Fruit fly (Drosophila melanogaster) whole organism, embryonic: ENCODE measurements around the gene Dhc62B.

Source experiments
- BEAF-32 ChIP-seq: fragments of 200-800 bp; sonication (Bioruptor generic); optimal IDR thresholded peaks from 3 replicates; lab custom pipeline; 2017; ENCODE audit warnings: missing biosample characterization, missing genetic modification characterization, mild to moderate bottlenecking, moderate library complexity, missing genetic modification reagents
- Bdp1 ChIP-seq: fragments of 200-800 bp; sonication (Bioruptor generic); optimal IDR thresholded peaks from 3 replicates; lab custom pipeline; 2016; ENCODE audit warnings: missing biosample characterization, missing genetic modification characterization
- CG10147 ChIP-seq: fragments of 200-800 bp; sonication (Bioruptor generic); optimal IDR thresholded peaks from 2 replicates; lab custom pipeline; 2019; ENCODE audit warnings: missing biosample characterization, mild to moderate bottlenecking, missing genetic modification characterization, moderate library complexity
- CG10543 ChIP-seq: fragments of 200-800 bp; sonication (Bioruptor generic); optimal IDR thresholded peaks from 3 replicates; lab custom pipeline; 2017; ENCODE audit warnings: missing biosample characterization, mild to moderate bottlenecking, missing genetic modification characterization, moderate library complexity
- CG12071 ChIP-seq: fragments of 200-800 bp; sonication (Bioruptor generic); optimal IDR thresholded peaks from 3 replicates; lab custom pipeline; 2018; ENCODE audit warnings: missing biosample characterization, mild to moderate bottlenecking, missing genetic modification characterization
- CG12219 ChIP-seq: fragments of 200-800 bp; sonication (Bioruptor generic); optimal IDR thresholded peaks from 3 replicates; lab custom pipeline; 2018; ENCODE audit warnings: missing biosample characterization, mild to moderate bottlenecking, missing genetic modification characterization
- CG14014 ChIP-seq: fragments of 200-800 bp; sonication (Bioruptor generic); IDR thresholded peaks from 2 replicates; pipeline ENCODE4 v1.3.6; 2022; ENCODE audit warnings: missing biosample characterization, missing genetic modification characterization
- CG1529 ChIP-seq: fragments of 200-800 bp; sonication (Bioruptor generic); optimal IDR thresholded peaks from 3 replicates; lab custom pipeline; 2018; ENCODE audit warnings: missing biosample characterization, missing genetic modification characterization
- CG15514 ChIP-seq: fragments of 200-800 bp; sonication (Bioruptor generic); optimal IDR thresholded peaks from 3 replicates; lab custom pipeline; 2017; ENCODE audit warnings: missing biosample characterization, missing genetic modification characterization, mild to moderate bottlenecking, moderate library complexity, missing genetic modification reagents
- CG18262 ChIP-seq: fragments of 200-800 bp; optimal IDR thresholded peaks from 3 replicates; lab custom pipeline; 2019; ENCODE audit warnings: missing biosample characterization, mild to moderate bottlenecking, missing genetic modification characterization, moderate library complexity
- CG18476 ChIP-seq: fragments of 200-800 bp; sonication (Bioruptor generic); optimal IDR thresholded peaks from 2 replicates; lab custom pipeline; 2016; ENCODE audit warnings: missing biosample characterization, mild to moderate bottlenecking, missing genetic modification characterization
- CG33557 ChIP-seq: fragments of 200-800 bp; sonication (Bioruptor generic); optimal IDR thresholded peaks from 2 replicates; lab custom pipeline; 2019; ENCODE audit warnings: missing biosample characterization, mild to moderate bottlenecking, missing genetic modification characterization, moderate library complexity
- CG4424 ChIP-seq: fragments of 200-800 bp; sonication (Bioruptor generic); optimal IDR thresholded peaks from 3 replicates; lab custom pipeline; 2016; ENCODE audit warnings: missing biosample characterization, missing genetic modification characterization
- CG4730 ChIP-seq: fragments of 200-800 bp; sonication (Bioruptor generic); IDR thresholded peaks from 2 replicates; pipeline ENCODE4 v1.3.6; 2022; ENCODE audit warnings: missing biosample characterization, missing genetic modification characterization
- CG5953 ChIP-seq: fragments of 200-800 bp; sonication (Bioruptor generic); IDR thresholded peaks from 2 replicates; pipeline ENCODE4 v1.3.6; 2022; ENCODE audit warnings: missing biosample characterization, missing genetic modification characterization
- CG6272 ChIP-seq: fragments of 200-800 bp; sonication (Bioruptor generic); IDR thresholded peaks from 2 replicates; pipeline ENCODE4 v1.3.6; 2022; ENCODE audit warnings: missing biosample characterization, missing genetic modification characterization
- CG6683 ChIP-seq: fragments of 200-800 bp; sonication (Bioruptor generic); optimal IDR thresholded peaks from 2 replicates; lab custom pipeline; 2017; ENCODE audit warnings: missing biosample characterization, mild to moderate bottlenecking, missing genetic modification characterization, missing genetic modification reagents
- CG6689 ChIP-seq: fragments of 200-800 bp; sonication (Bioruptor generic); IDR thresholded peaks from 2 replicates; pipeline ENCODE4 v1.3.6; 2022; ENCODE audit warnings: missing biosample characterization, missing genetic modification characterization
- CG7271 ChIP-seq: fragments of 200-800 bp; sonication (Bioruptor generic); optimal IDR thresholded peaks from 2 replicates; lab custom pipeline; 2018; ENCODE audit warnings: missing biosample characterization, mild to moderate bottlenecking, missing genetic modification characterization, moderate library complexity
- CG7357 ChIP-seq: fragments of 200-800 bp; sonication (Bioruptor generic); IDR thresholded peaks from 3 replicates; pipeline ENCODE4 v1.3.6; 2022; ENCODE audit warnings: missing biosample characterization, missing genetic modification characterization
- CG8290 ChIP-seq, 3 experiments: fragments of 200-800 bp; sonication (Bioruptor generic); optimal IDR thresholded peaks; 2 replicates each; lab custom pipeline; 2016 to 2019; ENCODE audit warnings: missing biosample characterization in 3 of 3, missing genetic modification characterization in 3 of 3, mild to moderate bottlenecking in 2 of 3, moderate library complexity in 1 of 3
- CG8388 ChIP-seq: fragments of 200-800 bp; sonication (Bioruptor generic); optimal IDR thresholded peaks from 2 replicates; lab custom pipeline; 2019; ENCODE audit warnings: missing biosample characterization, mild to moderate bottlenecking, missing genetic modification characterization, moderate library complexity
- CG9609 ChIP-seq: fragments of 200-800 bp; sonication (Bioruptor generic); optimal IDR thresholded peaks from 3 replicates; lab custom pipeline; 2016; ENCODE audit warnings: missing biosample characterization, missing genetic modification characterization
- Dbx ChIP-seq: fragments of 200-800 bp; sonication (Bioruptor generic); IDR thresholded peaks from 3 replicates; pipeline ENCODE4 v1.3.6; 2022; ENCODE audit warnings: missing biosample characterization, missing genetic modification characterization
- Ets65A ChIP-seq: fragments of 200-800 bp; sonication (Bioruptor generic); peaks from one replicate; lab custom pipeline; 2016; ENCODE audit warnings: missing biosample characterization, missing genetic modification characterization
- Fer2 ChIP-seq: fragments of 200-800 bp; sonication (Bioruptor generic); optimal IDR thresholded peaks from 2 replicates; lab custom pipeline; 2018; ENCODE audit warnings: missing biosample characterization, mild to moderate bottlenecking, missing genetic modification characterization, moderate library complexity
- Hr78 ChIP-seq, 2 experiments: fragments of 200-800 bp in 1 of 2; fragments of >200 bp in 1 of 2; sonication (Bioruptor generic) in 1 of 2; optimal IDR thresholded peaks; 2 replicates each; lab custom pipeline; 2017 to 2019; ENCODE audit warnings: missing biosample characterization in 2 of 2, missing genetic modification characterization in 2 of 2, mild to moderate bottlenecking in 1 of 2, moderate library complexity in 1 of 2
- Lhr ChIP-seq: fragments of 200-800 bp; sonication (Bioruptor generic); optimal IDR thresholded peaks from 3 replicates; lab custom pipeline; 2017; ENCODE audit warnings: mild to moderate bottlenecking, missing biosample characterization, missing genetic modification reagents, missing genetic modification characterization
- MBD-R2 ChIP-seq: fragments of 200-800 bp; sonication (Bioruptor generic); IDR thresholded peaks from 2 replicates; pipeline ENCODE4 v1.3.6; 2022; ENCODE audit warnings: missing biosample characterization, missing genetic modification characterization
- Nf-YB ChIP-seq: fragments of 200-800 bp; sonication (Bioruptor generic); optimal IDR thresholded peaks from 3 replicates; lab custom pipeline; 2019; ENCODE audit warnings: missing biosample characterization, mild to moderate bottlenecking, missing genetic modification characterization, moderate library complexity
- Ptx1 ChIP-seq: fragments of 200-800 bp; sonication (Bioruptor generic); IDR thresholded peaks from 2 replicates; pipeline ENCODE4 v1.3.6; 2022; ENCODE audit warnings: missing biosample characterization, missing genetic modification characterization
- Trl ChIP-seq, 3 experiments: fragments of >200 bp in 2 of 3; fragments of 200-800 bp in 1 of 3; sonication (Bioruptor generic) in 1 of 3; optimal IDR thresholded peaks; 2 replicates in 1 of 3; 3 replicates in 2 of 3; lab custom pipeline; 2016 to 2017; ENCODE audit warnings: missing biosample characterization in 1 of 3, missing genetic modification characterization in 1 of 3
- Xrp1 ChIP-seq: fragments of 200-800 bp; sonication (Bioruptor generic); IDR thresholded peaks from 2 replicates; pipeline ENCODE4 v1.3.6; 2022; ENCODE audit warnings: missing biosample characterization, missing genetic modification characterization
- bcd ChIP-seq: fragments of 200-800 bp; sonication (Bioruptor generic); optimal IDR thresholded peaks from 2 replicates; lab custom pipeline; 2017; ENCODE audit warnings: missing biosample characterization, mild to moderate bottlenecking, missing genetic modification characterization
- ci ChIP-seq: fragments of 200-800 bp; sonication (Bioruptor generic); IDR thresholded peaks from 3 replicates; pipeline ENCODE4 v1.3.6; 2022; ENCODE audit warnings: missing biosample characterization, missing genetic modification characterization
- dimm ChIP-seq: fragments of 200-800 bp; sonication (Bioruptor generic); IDR thresholded peaks from 2 replicates; pipeline ENCODE4 v1.3.6; 2022; ENCODE audit warnings: missing biosample characterization, missing genetic modification characterization
- ewg ChIP-seq: fragments of 200-800 bp; sonication (Bioruptor generic); optimal IDR thresholded peaks from 3 replicates; lab custom pipeline; 2017; ENCODE audit warnings: mild to moderate bottlenecking, missing biosample characterization, missing genetic modification reagents, missing genetic modification characterization
- gcm2 ChIP-seq: fragments of 200-800 bp; sonication (Bioruptor generic); optimal IDR thresholded peaks from 2 replicates; lab custom pipeline; 2016; ENCODE audit warnings: missing biosample characterization, missing genetic modification characterization
- h ChIP-seq: fragments of >200 bp; optimal IDR thresholded peaks from 2 replicates; lab custom pipeline; 2017
- hb ChIP-seq: fragments of 200-800 bp; sonication (Bioruptor generic); IDR thresholded peaks from 3 replicates; pipeline ENCODE4 v1.3.6; 2022; ENCODE audit warnings: missing biosample characterization, missing genetic modification characterization; ENCODE audit not compliant: partially characterized antibody
- mam ChIP-seq: fragments of 200-800 bp; sonication (Bioruptor generic); optimal IDR thresholded peaks from 3 replicates; lab custom pipeline; 2016; ENCODE audit warnings: missing biosample characterization, missing genetic modification characterization
- org-1 ChIP-seq: fragments of 200-800 bp; sonication (Bioruptor generic); optimal IDR thresholded peaks from 2 replicates; lab custom pipeline; 2017; ENCODE audit warnings: missing biosample characterization, missing genetic modification characterization
- pfk ChIP-seq: fragments of 200-800 bp; sonication (Bioruptor generic); optimal IDR thresholded peaks from 2 replicates; lab custom pipeline; 2018; ENCODE audit warnings: missing biosample characterization, mild to moderate bottlenecking, missing genetic modification characterization, moderate library complexity
- pnt ChIP-seq: fragments of 200-800 bp; sonication (Bioruptor generic); optimal IDR thresholded peaks from 3 replicates; lab custom pipeline; 2016; ENCODE audit warnings: missing biosample characterization, missing genetic modification characterization
- repo ChIP-seq: fragments of 200-800 bp; sonication (Bioruptor generic); optimal IDR thresholded peaks from 2 replicates; lab custom pipeline; 2016; ENCODE audit warnings: missing biosample characterization, missing genetic modification characterization
- schlank ChIP-seq: fragments of 200-800 bp; sonication (Bioruptor generic); optimal IDR thresholded peaks from 2 replicates; lab custom pipeline; 2018; ENCODE audit warnings: missing biosample characterization, mild to moderate bottlenecking, missing genetic modification characterization
- sd ChIP-seq: fragments of 200-800 bp; sonication (Bioruptor generic); optimal IDR thresholded peaks from 3 replicates; lab custom pipeline; 2018; ENCODE audit warnings: missing biosample characterization, mild to moderate bottlenecking, missing genetic modification characterization, moderate library complexity
- sob ChIP-seq: fragments of 200-800 bp; sonication (Bioruptor generic); IDR thresholded peaks from 2 replicates; pipeline ENCODE4 v1.3.6; 2022; ENCODE audit warnings: missing biosample characterization, missing genetic modification characterization
- tx ChIP-seq: fragments of 200-800 bp; sonication (Bioruptor generic); optimal IDR thresholded peaks from 2 replicates; lab custom pipeline; 2016; ENCODE audit warnings: missing biosample characterization, missing genetic modification characterization
- usp ChIP-seq: fragments of >200 bp; optimal IDR thresholded peaks from 2 replicates; lab custom pipeline; 2017; ENCODE audit warnings: missing biosample characterization, missing genetic modification characterization

Gene Dhc62B

dm6 chr3L:1755458-1755984 lies 16.0 kb downstream of the Dhc62B start, which contains the start of gene Cht2 (continued):
- TF ChIP-seq ci (GFP tag; lab: Robert Waterston, UW) (peak; percentile 58; the same call in 1 of the 3 replicates), CG8388 (GFP tag; lab: Kevin White, UChicago) (no peak), org-1 (GFP tag; lab: Kevin White, UChicago) (no peak), CG8290 (GFP tag; optimal IDR thresholded peaks at IDR 0.05; lab: Kevin White, UChicago) (no peak), CG8290 (tag; optimal IDR thresholded peaks at IDR 0.05; lab: Kevin White, UChicago) (no peak), schlank (tag; lab: Kevin White, UChicago) (no peak), CG15514 (GFP tag; lab: Kevin White, UChicago) (no peak), Lhr (GFP tag; lab: Kevin White, UChicago) (no peak), CG18262 (tag; lab: Kevin White, UChicago) (no peak), CG6272 (no peak), CG4730 (no peak), CG12219 (no peak), CG10543 (GFP tag; lab: Kevin White, UChicago) (peak; percentile 73), bcd (no peak), CG14014 (GFP tag; lab: Robert Waterston, UW) (no peak; the same call in 1 of the 2 replicates), CG7271 (tag; lab: Kevin White, UChicago) (no peak), CG1529 (GFP tag; lab: Kevin White, UChicago) (no peak), usp (no peak), sob (GFP tag; lab: Robert Waterston, UW) (peak; percentile 51; the same call in 1 of the 2 replicates), CG7357 (GFP tag; lab: Robert Waterston, UW) (no peak), Nf-YB (GFP tag; lab: Kevin White, UChicago) (peak; percentile 1), Trl (optimal IDR thresholded peaks at IDR 0.05; lab: Kevin White, UChicago) (peak; percentile 64 to 74), Trl (GFP tag; optimal IDR thresholded peaks at IDR 0.05; lab: Kevin White, UChicago) (no peak), Ptx1 (GFP tag; lab: Robert Waterston, UW) (no peak), ewg (GFP tag; lab: Kevin White, UChicago) (no peak), tx (GFP tag; lab: Kevin White, UChicago) (no peak), CG4424 (GFP tag; lab: Kevin White, UChicago) (no peak), CG18476 (GFP tag; lab: Kevin White, UChicago) (peak; percentile 34), hb (GFP tag; lab: Robert Waterston, UW) (no peak), Ets65A (GFP tag; lab: Kevin White, UChicago) (peak; percentile 43), mam (GFP tag; lab: Kevin White, UChicago) (no peak), gcm2 (GFP tag; lab: Kevin White, UChicago) (peak; percentile 18), CG33557 (GFP tag; lab: Kevin White, UChicago) (no peak), Hr78 (GFP tag; optimal IDR thresholded peaks at IDR 0.05; lab: Kevin White, UChicago) (peak in 1 of 2 experiments; percentile 66), Fer2 (tag; lab: Kevin White, UChicago) (no peak), h (lab: Kevin White, UChicago) (no peak), CG6689 (GFP tag; lab: Robert Waterston, UW) (0 out of 2 replicates have a peak, but pooled peaks have one; percentile 8), pfk (GFP tag; lab: Kevin White, UChicago) (no peak), CG10147 (no peak), BEAF-32 (GFP tag; lab: Kevin White, UChicago) (no peak), dimm (GFP tag; lab: Robert Waterston, UW) (no peak), Xrp1 (no peak), Bdp1 (GFP tag; lab: Kevin White, UChicago) (no peak), MBD-R2 (no peak), CG12071 (GFP tag; lab: Kevin White, UChicago) (no peak), CG5953 (GFP tag; lab: Robert Waterston, UW) (no peak), Dbx (0 out of 3 replicates have a peak, but pooled peaks have one; percentile 20), sd (peak; percentile 83), pnt (no peak), repo (GFP tag; lab: Kevin White, UChicago) (no peak), CG6683 (GFP tag; lab: Kevin White, UChicago) (no peak), CG9609 (GFP tag; lab: Kevin White, UChicago) (no peak)
